Fruit fly (Drosophila melanogaster) whole organism, embryonic: ENCODE data around the gene Shc.
A peak's percentile ranks its signal among the peaks of the same experiment; 100 is the strongest.

Experiments used
- Asciz ChIP-seq: fragments of 200-800 bp; sonication (Bioruptor generic); optimal IDR thresholded peaks from 2 replicates; lab custom pipeline; 2017; ENCODE audit warnings: missing biosample characterization, mild to moderate bottlenecking, missing genetic modification characterization, missing genetic modification reagents
- Bdp1 ChIP-seq: fragments of 200-800 bp; sonication (Bioruptor generic); optimal IDR thresholded peaks from 3 replicates; lab custom pipeline; 2016; ENCODE audit warnings: missing biosample characterization, missing genetic modification characterization
- C15 ChIP-seq: fragments of 200-800 bp; sonication (Bioruptor generic); IDR thresholded peaks from 3 replicates; pipeline ENCODE4 v1.3.6; 2022; ENCODE audit warnings: missing biosample characterization, missing genetic modification characterization
- CG10209 ChIP-seq: fragments of 200-800 bp; sonication (Bioruptor generic); optimal IDR thresholded peaks from 3 replicates; lab custom pipeline; 2017; ENCODE audit warnings: missing biosample characterization, mild to moderate bottlenecking, missing genetic modification characterization, missing genetic modification reagents
- CG10267 ChIP-seq: fragments of 200-800 bp; sonication (Bioruptor generic); optimal IDR thresholded peaks from 2 replicates; lab custom pipeline; 2018; ENCODE audit warnings: missing biosample characterization, mild to moderate bottlenecking, missing genetic modification characterization, moderate library complexity
- CG10321 ChIP-seq: fragments of 200-800 bp; sonication (Bioruptor generic); IDR thresholded peaks from 2 replicates; pipeline ENCODE4 v1.3.6; 2022; ENCODE audit warnings: missing biosample characterization, missing genetic modification characterization
- CG10543 ChIP-seq: fragments of 200-800 bp; sonication (Bioruptor generic); optimal IDR thresholded peaks from 3 replicates; lab custom pipeline; 2017; ENCODE audit warnings: missing biosample characterization, mild to moderate bottlenecking, missing genetic modification characterization, moderate library complexity
- CG10959 ChIP-seq: fragments of 200-800 bp; sonication (Bioruptor generic); IDR thresholded peaks from 2 replicates; pipeline ENCODE4 v1.3.6; 2022; ENCODE audit warnings: missing biosample characterization, missing genetic modification characterization
- CG11560 ChIP-seq: fragments of 200-800 bp; sonication (Bioruptor generic); IDR thresholded peaks from 3 replicates; pipeline ENCODE4 v1.3.6; 2022; ENCODE audit warnings: missing biosample characterization, missing genetic modification characterization
- CG12071 ChIP-seq: fragments of 200-800 bp; sonication (Bioruptor generic); optimal IDR thresholded peaks from 3 replicates; lab custom pipeline; 2018; ENCODE audit warnings: missing biosample characterization, mild to moderate bottlenecking, missing genetic modification characterization
- CG14014 ChIP-seq: fragments of 200-800 bp; sonication (Bioruptor generic); IDR thresholded peaks from 2 replicates; pipeline ENCODE4 v1.3.6; 2022; ENCODE audit warnings: missing biosample characterization, missing genetic modification characterization
- CG14710 ChIP-seq: fragments of 200-800 bp; sonication (Bioruptor generic); optimal IDR thresholded peaks from 3 replicates; lab custom pipeline; 2019; ENCODE audit warnings: missing biosample characterization, mild to moderate bottlenecking, missing genetic modification characterization, moderate library complexity
- CG16863 ChIP-seq: fragments of 200-800 bp; sonication (Bioruptor generic); optimal IDR thresholded peaks from 3 replicates; lab custom pipeline; 2016; ENCODE audit warnings: missing biosample characterization, missing genetic modification characterization
- CG17912 ChIP-seq: fragments of 200-800 bp; sonication (Bioruptor generic); optimal IDR thresholded peaks from 2 replicates; lab custom pipeline; 2018; ENCODE audit warnings: missing biosample characterization, mild to moderate bottlenecking, missing genetic modification characterization
- CG33213 ChIP-seq: fragments of 200-800 bp; sonication (Bioruptor generic); optimal IDR thresholded peaks from 3 replicates; lab custom pipeline; 2016; ENCODE audit warnings: missing biosample characterization, missing genetic modification characterization
- CG3407 ChIP-seq: fragments of 200-800 bp; sonication (Bioruptor generic); optimal IDR thresholded peaks from 2 replicates; lab custom pipeline; 2018; ENCODE audit warnings: missing biosample characterization, mild to moderate bottlenecking, missing genetic modification characterization
- CG3838 ChIP-seq: fragments of 200-800 bp; sonication (Bioruptor generic); optimal IDR thresholded peaks from 3 replicates; lab custom pipeline; 2016; ENCODE audit warnings: missing biosample characterization, missing genetic modification characterization
- CG4282 ChIP-seq: fragments of 200-800 bp; sonication (Bioruptor generic); optimal IDR thresholded peaks from 2 replicates; lab custom pipeline; 2016; ENCODE audit warnings: missing biosample characterization, missing genetic modification characterization
- CG7745 ChIP-seq: fragments of 200-800 bp; sonication (Bioruptor generic); optimal IDR thresholded peaks from 2 replicates; lab custom pipeline; 2018; ENCODE audit warnings: missing biosample characterization, mild to moderate bottlenecking, missing genetic modification characterization, moderate library complexity
- CG7839 ChIP-seq: fragments of 200-800 bp; sonication (Bioruptor generic); optimal IDR thresholded peaks from 3 replicates; lab custom pipeline; 2018; ENCODE audit warnings: missing biosample characterization, mild to moderate bottlenecking, missing genetic modification characterization, moderate library complexity
- CG8388 ChIP-seq: fragments of 200-800 bp; sonication (Bioruptor generic); optimal IDR thresholded peaks from 2 replicates; lab custom pipeline; 2019; ENCODE audit warnings: missing biosample characterization, mild to moderate bottlenecking, missing genetic modification characterization, moderate library complexity
- Camta ChIP-seq: fragments of 200-800 bp; sonication (Bioruptor generic); optimal IDR thresholded peaks from 2 replicates; lab custom pipeline; 2016; ENCODE audit warnings: missing biosample characterization, missing genetic modification characterization
- Drgx ChIP-seq: fragments of 200-800 bp; sonication (Bioruptor generic); IDR thresholded peaks from 2 replicates; pipeline ENCODE4 v1.3.6; 2022; ENCODE audit warnings: missing biosample characterization, missing genetic modification characterization
- ERR ChIP-seq: fragments of 200-800 bp; sonication (Bioruptor generic); optimal IDR thresholded peaks from 2 replicates; lab custom pipeline; 2016; ENCODE audit warnings: missing biosample characterization, missing genetic modification characterization
- HLH3B ChIP-seq: fragments of 200-800 bp; sonication (Bioruptor generic); IDR thresholded peaks from 2 replicates; pipeline ENCODE4 v1.3.6; 2022; ENCODE audit warnings: missing biosample characterization, missing genetic modification characterization
- MTF-1 ChIP-seq: fragments of 200-800 bp; sonication (Bioruptor generic); optimal IDR thresholded peaks from 2 replicates; lab custom pipeline; 2018; ENCODE audit warnings: missing biosample characterization, mild to moderate bottlenecking, missing genetic modification characterization, borderline replicate concordance
- Mes4 ChIP-seq: fragments of 200-800 bp; sonication (Bioruptor generic); optimal IDR thresholded peaks from 2 replicates; lab custom pipeline; 2016; ENCODE audit warnings: missing biosample characterization, missing genetic modification characterization
- Neu2 ChIP-seq: fragments of 200-800 bp; sonication (Bioruptor generic); optimal IDR thresholded peaks from 3 replicates; lab custom pipeline; 2016; ENCODE audit warnings: missing biosample characterization, missing genetic modification characterization, borderline replicate concordance
- PHDP ChIP-seq: fragments of 200-800 bp; sonication (Bioruptor generic); optimal IDR thresholded peaks from 3 replicates; lab custom pipeline; 2018; ENCODE audit warnings: missing biosample characterization, mild to moderate bottlenecking, missing genetic modification characterization, moderate library complexity
- Spps ChIP-seq: fragments of 200-800 bp; sonication (Bioruptor generic); optimal IDR thresholded peaks from 2 replicates; lab custom pipeline; 2018; ENCODE audit warnings: missing biosample characterization, mild to moderate bottlenecking, missing genetic modification characterization
- Sry-δ ChIP-seq: fragments of 200-800 bp; sonication (Bioruptor generic); optimal IDR thresholded peaks from 2 replicates; lab custom pipeline; 2016; ENCODE audit warnings: missing biosample characterization, missing genetic modification characterization
- chn ChIP-seq: fragments of 200-800 bp; sonication (Bioruptor generic); optimal IDR thresholded peaks from 2 replicates; lab custom pipeline; 2016; ENCODE audit warnings: missing biosample characterization, missing genetic modification characterization
- crc ChIP-seq: fragments of 200-800 bp; sonication (Bioruptor generic); optimal IDR thresholded peaks from 2 replicates; lab custom pipeline; 2016; ENCODE audit warnings: missing biosample characterization, missing genetic modification characterization
- croc ChIP-seq: fragments of 200-800 bp; sonication (Bioruptor generic); conservative IDR thresholded peaks from 3 replicates; pipeline ENCODE4 v1.3.6; 2022; ENCODE audit warnings: missing biosample characterization, missing genetic modification characterization
- dati ChIP-seq: fragments of 200-800 bp; sonication (Bioruptor generic); IDR thresholded peaks from 2 replicates; pipeline ENCODE4 v1.3.6; 2022; ENCODE audit warnings: missing biosample characterization, missing genetic modification characterization
- dpn ChIP-seq, 2 experiments: fragments of 200-800 bp; sonication (Bioruptor generic); optimal IDR thresholded peaks; 3 replicates each; lab custom pipeline; 2016; ENCODE audit warnings: missing biosample characterization in 2 of 2, missing genetic modification characterization in 2 of 2
- ems ChIP-seq: fragments of 200-800 bp; sonication (Bioruptor generic); optimal IDR thresholded peaks from 3 replicates; lab custom pipeline; 2016; ENCODE audit warnings: missing biosample characterization, missing genetic modification characterization
- fru ChIP-seq: fragments of >200 bp; optimal IDR thresholded peaks from 2 replicates; lab custom pipeline; 2017
- grn ChIP-seq: fragments of 200-800 bp; sonication (Bioruptor generic); optimal IDR thresholded peaks from 3 replicates; lab custom pipeline; 2017; ENCODE audit warnings: missing biosample characterization, missing genetic modification characterization
- jing ChIP-seq: fragments of 200-800 bp; sonication (Bioruptor generic); optimal IDR thresholded peaks from 2 replicates; lab custom pipeline; 2018; ENCODE audit warnings: missing biosample characterization, mild to moderate bottlenecking, missing genetic modification characterization
- ken ChIP-seq: fragments of 200-800 bp; sonication (Bioruptor generic); IDR thresholded peaks from 3 replicates; pipeline ENCODE4 v1.3.6; 2022; ENCODE audit warnings: missing biosample characterization, missing genetic modification characterization
- nmo ChIP-seq: fragments of 200-800 bp; sonication (Bioruptor generic); optimal IDR thresholded peaks from 2 replicates; lab custom pipeline; 2018; ENCODE audit warnings: missing biosample characterization, mild to moderate bottlenecking, missing genetic modification characterization, moderate library complexity
- pum ChIP-seq: fragments of 200-800 bp; sonication (Bioruptor generic); optimal IDR thresholded peaks from 2 replicates; lab custom pipeline; 2016; ENCODE audit warnings: missing biosample characterization, missing genetic modification characterization
- repo ChIP-seq: fragments of 200-800 bp; sonication (Bioruptor generic); optimal IDR thresholded peaks from 2 replicates; lab custom pipeline; 2016; ENCODE audit warnings: missing biosample characterization, missing genetic modification characterization
- sc ChIP-seq, 3 experiments: fragments of >200 bp in 2 of 3; fragments of 200-800 bp in 1 of 3; sonication (Bioruptor generic) in 1 of 3; optimal IDR thresholded peaks; 2 replicates in 2 of 3; 3 replicates in 1 of 3; lab custom pipeline; 2017; ENCODE audit warnings: mild to moderate bottlenecking in 1 of 3, missing biosample characterization in 1 of 3, missing genetic modification characterization in 1 of 3, missing genetic modification reagents in 1 of 3
- sens ChIP-seq: fragments of 200-800 bp; sonication (Bioruptor generic); peaks from one replicate; lab custom pipeline; 2016; ENCODE audit warnings: missing biosample characterization, missing genetic modification characterization
- wek ChIP-seq: fragments of 200-800 bp; sonication (Bioruptor generic); optimal IDR thresholded peaks from 3 replicates; lab custom pipeline; 2018; ENCODE audit warnings: missing biosample characterization, mild to moderate bottlenecking, missing genetic modification characterization, moderate library complexity

The Shc gene

DNA sequence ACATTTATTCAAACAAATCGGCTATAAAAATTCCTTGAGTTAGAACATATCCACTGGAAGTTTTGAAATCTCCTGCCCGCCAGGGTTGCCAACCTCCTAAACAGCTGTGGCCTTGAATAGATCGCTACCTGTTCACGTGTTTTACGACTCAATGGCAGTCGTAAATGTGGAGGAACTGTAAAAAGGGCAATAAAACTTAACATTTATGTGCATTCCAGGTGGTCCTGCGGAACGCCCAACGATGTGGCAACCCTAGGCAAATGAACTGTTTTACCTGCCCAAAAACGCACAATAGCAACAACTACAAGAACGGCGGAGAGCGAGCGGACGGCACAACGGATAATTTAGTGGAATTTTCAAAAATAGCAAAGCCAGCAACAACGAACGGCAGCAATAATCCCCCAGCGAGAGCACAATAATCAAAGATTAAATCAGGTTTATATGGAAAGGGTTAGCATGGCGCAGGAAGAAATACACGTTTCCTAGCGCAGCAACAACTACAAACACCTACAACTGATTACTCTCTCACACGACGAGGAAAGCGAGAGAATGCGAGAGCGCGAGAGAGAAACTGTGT is 34.9 kb downstream of the Shc start (continued):
- TF ChIP-seq sc (optimal IDR thresholded peaks at IDR 0.05; lab: Kevin White, UChicago) (no peak), sc (GFP tag; optimal IDR thresholded peaks at IDR 0.05; lab: Kevin White, UChicago) (no peak), grn (GFP tag; lab: Kevin White, UChicago) (peak; percentile 70), dati (no peak), croc (no peak), dpn (GFP tag; optimal IDR thresholded peaks at IDR 0.05; lab: Kevin White, UChicago) (peak in 1 of 2 experiments; percentile 27), CG14014 (peak; percentile 46; the same call in 1 of the 2 replicates), CG3407 (GFP tag; lab: Kevin White, UChicago) (no peak), PHDP (tag; lab: Kevin White, UChicago) (peak; percentile 2)

DNA sequence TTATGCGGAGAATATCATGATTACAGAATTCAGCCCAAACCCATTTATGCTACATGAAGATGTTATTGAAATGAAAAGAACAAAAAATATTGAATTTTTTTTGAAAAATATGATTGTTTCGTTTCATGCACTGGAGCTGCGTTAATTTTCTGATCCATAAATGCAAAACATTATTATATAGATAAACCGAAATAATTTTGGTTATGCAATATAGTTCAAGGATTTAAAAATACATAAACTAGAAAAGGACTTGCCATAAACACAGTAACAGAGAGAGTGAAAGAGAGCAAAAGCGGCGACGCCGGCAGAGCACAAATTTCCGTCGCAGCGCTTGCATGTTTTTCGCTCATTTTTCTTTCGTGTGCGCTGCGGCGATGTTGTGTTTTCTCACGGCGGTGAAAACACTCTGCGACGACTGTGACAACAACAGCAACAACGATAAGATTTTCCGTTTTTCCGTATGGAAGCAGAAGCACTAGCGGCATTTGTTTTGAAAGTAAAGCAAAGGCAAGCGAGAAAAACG is 35.5 kb downstream of the Shc start:
- TF ChIP-seq ERR (GFP tag; lab: Kevin White, UChicago) (peak; percentile 67), CG33213 (GFP tag; lab: Kevin White, UChicago) (peak; percentile 49), PHDP (tag; lab: Kevin White, UChicago) (peak; percentile 95), ken (GFP tag; lab: Robert Waterston, UW) (peak; percentile 43; the same call in 1 of the 3 replicates), CG16863 (GFP tag; lab: Kevin White, UChicago) (peak; percentile 71), CG10543 (peak; percentile 79), Sry-δ (GFP tag; lab: Kevin White, UChicago) (peak; percentile 15), sens (GFP tag; lab: Kevin White, UChicago) (peak; percentile 98), Camta (GFP tag; lab: Kevin White, UChicago) (peak; percentile 75), ems (GFP tag; lab: Kevin White, UChicago) (peak; percentile 87), crc (peak; percentile 63), pum (GFP tag; lab: Kevin White, UChicago) (peak; percentile 72), Bdp1 (GFP tag; lab: Kevin White, UChicago) (peak; percentile 71), CG11560 (tag; lab: Robert Waterston, UW) (0 out of 3 replicates have a peak, but pooled peaks have one; percentile 28), CG3407 (GFP tag; lab: Kevin White, UChicago) (peak; percentile 87), chn (peak; percentile 69), fru (lab: Kevin White, UChicago) (no peak), wek (GFP tag; lab: Kevin White, UChicago) (peak; percentile 9), CG10321 (GFP tag; lab: Robert Waterston, UW) (peak; percentile 10; the same call in 1 of the 2 replicates), CG4282 (no peak), repo (GFP tag; lab: Kevin White, UChicago) (peak; percentile 34), CG3838 (peak; percentile 24), jing (peak; percentile 24), CG17912 (GFP tag; lab: Kevin White, UChicago) (no peak), CG10209 (peak; percentile 88), CG12071 (GFP tag; lab: Kevin White, UChicago) (peak; percentile 84), Neu2 (GFP tag; lab: Kevin White, UChicago) (no peak), CG8388 (peak; percentile 94), CG7839 (tag; lab: Kevin White, UChicago) (peak; percentile 91), CG14710 (tag; lab: Kevin White, UChicago) (peak; percentile 93), CG7745 (tag; lab: Kevin White, UChicago) (no peak), Mes4 (GFP tag; lab: Kevin White, UChicago) (peak; percentile 65), HLH3B (peak; percentile 73), nmo (GFP tag; lab: Kevin White, UChicago) (peak; percentile 92), CG10267 (tag; lab: Kevin White, UChicago) (peak; percentile 92), Asciz (GFP tag; lab: Kevin White, UChicago) (peak; percentile 93), CG10959 (GFP tag; lab: Robert Waterston, UW) (peak; percentile 66), MTF-1 (GFP tag; lab: Kevin White, UChicago) (peak; percentile 82), Drgx (peak; percentile 93), Spps (peak; percentile 91), C15 (GFP tag; lab: Robert Waterston, UW) (no peak)
